Fruit fly (Drosophila melanogaster) whole organism, embryonic: Measurements from ENCODE around the gene Cyp12a5.
A peak's percentile ranks its signal among the peaks of the same experiment; 100 is the strongest.

Experiments
- ATbp ChIP-seq: fragments of 200-800 bp; sonication (Bioruptor generic); optimal IDR thresholded peaks from 2 replicates; lab custom pipeline; 2017; ENCODE audit warnings: missing biosample characterization, mild to moderate bottlenecking, missing genetic modification characterization, missing genetic modification reagents
- Ada2b ChIP-seq: fragments of 200-800 bp; sonication (Bioruptor generic); IDR thresholded peaks from 2 replicates; pipeline ENCODE4 v1.3.6; 2022; ENCODE audit warnings: missing biosample characterization, missing genetic modification characterization
- CG10654 ChIP-seq: fragments of 200-800 bp; sonication (Bioruptor generic); optimal IDR thresholded peaks from 2 replicates; lab custom pipeline; 2016; ENCODE audit warnings: missing biosample characterization, missing genetic modification characterization
- CG12219 ChIP-seq: fragments of 200-800 bp; sonication (Bioruptor generic); optimal IDR thresholded peaks from 3 replicates; lab custom pipeline; 2018; ENCODE audit warnings: missing biosample characterization, mild to moderate bottlenecking, missing genetic modification characterization
- CG13424 ChIP-seq: fragments of 200-800 bp; sonication (Bioruptor generic); optimal IDR thresholded peaks from 2 replicates; lab custom pipeline; 2019; ENCODE audit warnings: missing biosample characterization, mild to moderate bottlenecking, missing genetic modification characterization, moderate library complexity
- CG14667 ChIP-seq: fragments of 200-800 bp; sonication (Bioruptor generic); IDR thresholded peaks from 2 replicates; pipeline ENCODE4 v1.3.6; 2022; ENCODE audit warnings: missing biosample characterization, missing genetic modification characterization
- CG15269 ChIP-seq: fragments of 200-800 bp; sonication (Bioruptor generic); optimal IDR thresholded peaks from 2 replicates; lab custom pipeline; 2018; ENCODE audit warnings: missing biosample characterization, mild to moderate bottlenecking, missing genetic modification characterization, moderate library complexity
- CG15696 ChIP-seq: fragments of 200-800 bp; sonication (Bioruptor generic); optimal IDR thresholded peaks from 2 replicates; lab custom pipeline; 2019; ENCODE audit warnings: missing biosample characterization, mild to moderate bottlenecking, missing genetic modification characterization, moderate library complexity
- CG17802 ChIP-seq: fragments of 200-800 bp; sonication (Bioruptor generic); optimal IDR thresholded peaks from 2 replicates; lab custom pipeline; 2018; ENCODE audit warnings: missing biosample characterization, mild to moderate bottlenecking, missing genetic modification characterization, moderate library complexity
- CG31441 ChIP-seq: fragments of 200-800 bp; sonication (Bioruptor generic); IDR thresholded peaks from 2 replicates; pipeline ENCODE4 v1.3.6; 2022; ENCODE audit warnings: missing biosample characterization, missing genetic modification characterization
- CG3726 ChIP-seq: fragments of 200-800 bp; sonication (Bioruptor generic); IDR thresholded peaks from 3 replicates; pipeline ENCODE4, ENCODE4 v1.3.6; 2022; ENCODE audit warnings: missing biosample characterization, missing genetic modification characterization
- CG5245 ChIP-seq: fragments of 200-800 bp; sonication (Bioruptor generic); optimal IDR thresholded peaks from 3 replicates; lab custom pipeline; 2016; ENCODE audit warnings: missing biosample characterization, missing genetic modification characterization
- CG6272 ChIP-seq: fragments of 200-800 bp; sonication (Bioruptor generic); IDR thresholded peaks from 2 replicates; pipeline ENCODE4 v1.3.6; 2022; ENCODE audit warnings: missing biosample characterization, missing genetic modification characterization
- CG7357 ChIP-seq: fragments of 200-800 bp; sonication (Bioruptor generic); IDR thresholded peaks from 3 replicates; pipeline ENCODE4 v1.3.6; 2022; ENCODE audit warnings: missing biosample characterization, missing genetic modification characterization
- CG7745 ChIP-seq: fragments of 200-800 bp; sonication (Bioruptor generic); optimal IDR thresholded peaks from 2 replicates; lab custom pipeline; 2018; ENCODE audit warnings: missing biosample characterization, mild to moderate bottlenecking, missing genetic modification characterization, moderate library complexity
- CG8281 ChIP-seq: fragments of 200-800 bp; sonication (Bioruptor generic); optimal IDR thresholded peaks from 2 replicates; lab custom pipeline; 2018; ENCODE audit warnings: missing biosample characterization, mild to moderate bottlenecking, missing genetic modification characterization, moderate library complexity
- Camta ChIP-seq: fragments of 200-800 bp; sonication (Bioruptor generic); optimal IDR thresholded peaks from 2 replicates; lab custom pipeline; 2016; ENCODE audit warnings: missing biosample characterization, missing genetic modification characterization
- Dbx ChIP-seq: fragments of 200-800 bp; sonication (Bioruptor generic); IDR thresholded peaks from 3 replicates; pipeline ENCODE4 v1.3.6; 2022; ENCODE audit warnings: missing biosample characterization, missing genetic modification characterization
- Dref ChIP-seq: fragments of 200-800 bp; sonication (Bioruptor generic); IDR thresholded peaks from 2 replicates; pipeline ENCODE4 v1.3.6; 2022; ENCODE audit warnings: missing biosample characterization, missing genetic modification characterization
- Fer2 ChIP-seq: fragments of 200-800 bp; sonication (Bioruptor generic); optimal IDR thresholded peaks from 2 replicates; lab custom pipeline; 2018; ENCODE audit warnings: missing biosample characterization, mild to moderate bottlenecking, missing genetic modification characterization, moderate library complexity
- Gsc ChIP-seq: fragments of 200-800 bp; sonication (Bioruptor generic); IDR thresholded peaks from 2 replicates; pipeline ENCODE4 v1.3.6; 2022; ENCODE audit warnings: missing biosample characterization, missing genetic modification characterization
- Hmr ChIP-seq: fragments of 200-800 bp; sonication (Bioruptor generic); optimal IDR thresholded peaks from 3 replicates; lab custom pipeline; 2017; ENCODE audit warnings: mild to moderate bottlenecking, missing biosample characterization, missing genetic modification reagents, missing genetic modification characterization
- Hr3 ChIP-seq: fragments of 200-800 bp; sonication (Bioruptor generic); optimal IDR thresholded peaks from 3 replicates; lab custom pipeline; 2016; ENCODE audit warnings: missing biosample characterization, missing genetic modification characterization
- Jarid2 ChIP-seq: fragments of 200-800 bp; sonication (Bioruptor generic); optimal IDR thresholded peaks from 3 replicates; lab custom pipeline; 2017; ENCODE audit warnings: mild to moderate bottlenecking, missing biosample characterization, missing genetic modification reagents, missing genetic modification characterization
- MBD-R2 ChIP-seq: fragments of 200-800 bp; sonication (Bioruptor generic); IDR thresholded peaks from 2 replicates; pipeline ENCODE4 v1.3.6; 2022; ENCODE audit warnings: missing biosample characterization, missing genetic modification characterization
- MESR4 ChIP-seq: fragments of 200-800 bp; sonication (Bioruptor generic); optimal IDR thresholded peaks from 2 replicates; lab custom pipeline; 2018; ENCODE audit warnings: missing biosample characterization, mild to moderate bottlenecking, missing genetic modification characterization, moderate library complexity
- Meics ChIP-seq: fragments of 200-800 bp; sonication (Bioruptor generic); optimal IDR thresholded peaks from 2 replicates; lab custom pipeline; 2017; ENCODE audit warnings: missing biosample characterization, mild to moderate bottlenecking, missing genetic modification characterization
- Pdp1 ChIP-seq, 2 experiments: fragments of 200-800 bp; sonication (Bioruptor generic); optimal IDR thresholded peaks; 3 replicates each; lab custom pipeline; 2016; ENCODE audit warnings: missing biosample characterization in 2 of 2, missing genetic modification characterization in 2 of 2, mild to moderate bottlenecking in 1 of 2, moderate library complexity in 1 of 2
- Tbp ChIP-seq: fragments of >200 bp; optimal IDR thresholded peaks from 2 replicates; lab custom pipeline; 2018; ENCODE audit warnings: missing biosample characterization, missing genetic modification characterization
- ase ChIP-seq: fragments of 200-800 bp; sonication (Bioruptor generic); IDR thresholded peaks from 3 replicates; pipeline ENCODE4 v1.3.6; 2022; ENCODE audit warnings: missing biosample characterization, missing genetic modification characterization
- bsh ChIP-seq, 2 experiments: fragments of 200-800 bp; sonication (Bioruptor generic); optimal IDR thresholded peaks; 2 replicates each; lab custom pipeline; 2017 to 2018; ENCODE audit warnings: mild to moderate bottlenecking in 2 of 2, missing biosample characterization in 2 of 2, missing genetic modification characterization in 2 of 2, moderate library complexity in 1 of 2
- ci ChIP-seq: fragments of 200-800 bp; sonication (Bioruptor generic); IDR thresholded peaks from 3 replicates; pipeline ENCODE4 v1.3.6; 2022; ENCODE audit warnings: missing biosample characterization, missing genetic modification characterization
- corto ChIP-seq: fragments of 200-800 bp; sonication (Bioruptor generic); optimal IDR thresholded peaks from 2 replicates; lab custom pipeline; 2016; ENCODE audit warnings: missing biosample characterization, mild to moderate bottlenecking, missing genetic modification characterization, moderate library complexity
- disco-r ChIP-seq: fragments of 200-800 bp; sonication (Bioruptor generic); optimal IDR thresholded peaks from 2 replicates; lab custom pipeline; 2016; ENCODE audit warnings: missing biosample characterization, missing genetic modification characterization
- ems ChIP-seq: fragments of 200-800 bp; sonication (Bioruptor generic); optimal IDR thresholded peaks from 3 replicates; lab custom pipeline; 2016; ENCODE audit warnings: missing biosample characterization, missing genetic modification characterization
- exex ChIP-seq: fragments of 200-800 bp; sonication (Bioruptor generic); optimal IDR thresholded peaks from 4 replicates; lab custom pipeline; 2018; ENCODE audit warnings: missing biosample characterization, mild to moderate bottlenecking, missing genetic modification characterization, moderate library complexity
- gcm ChIP-seq: fragments of 200-800 bp; sonication (Bioruptor generic); optimal IDR thresholded peaks from 2 replicates; lab custom pipeline; 2019; ENCODE audit warnings: missing biosample characterization, mild to moderate bottlenecking, missing genetic modification characterization, moderate library complexity
- lab ChIP-seq: fragments of 200-800 bp; sonication (Bioruptor generic); optimal IDR thresholded peaks from 3 replicates; lab custom pipeline; 2017; ENCODE audit warnings: missing biosample characterization, missing genetic modification characterization, mild to moderate bottlenecking, moderate library complexity, missing genetic modification reagents
- lmd ChIP-seq: fragments of 200-800 bp; sonication (Bioruptor generic); IDR thresholded peaks from 2 replicates; pipeline ENCODE4 v1.3.6; 2022; ENCODE audit warnings: missing biosample characterization, missing genetic modification characterization
- lola ChIP-seq, 3 experiments: fragments of >200 bp in 2 of 3; fragments of 200-800 bp in 1 of 3; sonication (Bioruptor generic) in 1 of 3; optimal IDR thresholded peaks; 2 replicates each; lab custom pipeline; 2017 to 2019; ENCODE audit warnings: missing biosample characterization in 3 of 3, missing genetic modification characterization in 3 of 3, mild to moderate bottlenecking in 1 of 3, moderate library complexity in 1 of 3
- nmo ChIP-seq: fragments of 200-800 bp; sonication (Bioruptor generic); optimal IDR thresholded peaks from 2 replicates; lab custom pipeline; 2018; ENCODE audit warnings: missing biosample characterization, mild to moderate bottlenecking, missing genetic modification characterization, moderate library complexity
- pb ChIP-seq: fragments of 200-800 bp; sonication (Bioruptor generic); optimal IDR thresholded peaks from 3 replicates; lab custom pipeline; 2016; ENCODE audit warnings: missing biosample characterization, missing genetic modification characterization
- ranshi ChIP-seq: fragments of 200-800 bp; sonication (Bioruptor generic); IDR thresholded peaks from 2 replicates; pipeline ENCODE4 v1.3.6; 2022; ENCODE audit warnings: missing biosample characterization, missing genetic modification characterization
- salm ChIP-seq: fragments of 200-800 bp; sonication (Bioruptor generic); optimal IDR thresholded peaks from 2 replicates; lab custom pipeline; 2018; ENCODE audit warnings: missing biosample characterization, mild to moderate bottlenecking, missing genetic modification characterization
- schlank ChIP-seq: fragments of 200-800 bp; sonication (Bioruptor generic); optimal IDR thresholded peaks from 2 replicates; lab custom pipeline; 2018; ENCODE audit warnings: missing biosample characterization, mild to moderate bottlenecking, missing genetic modification characterization
- so ChIP-seq: fragments of 200-800 bp; sonication (Bioruptor generic); IDR thresholded peaks from 3 replicates; pipeline ENCODE4 v1.3.6; 2022; ENCODE audit warnings: missing biosample characterization, missing genetic modification characterization
- tin ChIP-seq: fragments of 200-800 bp; sonication (Bioruptor generic); optimal IDR thresholded peaks from 3 replicates; lab custom pipeline; 2016; ENCODE audit warnings: missing biosample characterization, missing genetic modification characterization
- trh ChIP-seq: fragments of 200-800 bp; sonication (Bioruptor generic); optimal IDR thresholded peaks from 2 replicates; lab custom pipeline; 2016; ENCODE audit warnings: missing biosample characterization, missing genetic modification characterization
- wek ChIP-seq: fragments of 200-800 bp; sonication (Bioruptor generic); optimal IDR thresholded peaks from 3 replicates; lab custom pipeline; 2018; ENCODE audit warnings: missing biosample characterization, mild to moderate bottlenecking, missing genetic modification characterization, moderate library complexity
- wor ChIP-seq: fragments of 200-800 bp; sonication (Bioruptor generic); IDR thresholded peaks from 2 replicates; pipeline ENCODE4 v1.3.6; 2022; ENCODE audit warnings: missing biosample characterization, missing genetic modification characterization
- z ChIP-seq: fragments of 200-800 bp; sonication (Bioruptor generic); IDR thresholded peaks from 3 replicates; pipeline ENCODE4 v1.3.6; 2022; ENCODE audit warnings: missing biosample characterization, missing genetic modification characterization

Cyp12a5 gene

DNA sequence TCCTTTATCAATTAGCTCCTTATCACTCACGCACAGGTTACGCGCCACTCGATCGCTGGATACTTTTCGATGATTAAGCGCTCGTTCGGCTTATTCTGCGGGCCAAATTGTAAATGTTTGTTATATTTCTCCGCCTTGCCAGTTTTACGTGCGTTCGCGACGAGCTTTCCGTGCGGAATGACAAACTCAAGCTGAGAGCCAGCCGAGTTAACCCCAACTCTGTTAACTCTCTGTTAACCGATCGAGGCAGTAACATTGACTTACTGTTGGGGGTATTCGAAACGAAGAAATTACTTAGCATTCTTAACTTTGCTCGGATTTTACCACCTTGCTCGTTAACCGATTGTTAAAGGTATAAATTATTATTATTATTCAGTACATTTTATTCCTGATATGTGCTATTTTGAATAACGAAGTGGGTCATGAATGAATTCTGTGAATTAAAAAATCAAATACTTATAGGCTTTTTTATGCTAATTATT, 21.1 kb downstream of the Cyp12a5 start, which contains the start of gene CG5835 (continued):
- peak; percentile 76 for TF ChIP-seq lab (GFP tag; lab: Kevin White, UChicago)
- no peak for TF ChIP-seq CG10654 (GFP tag; lab: Kevin White, UChicago)
- no peak for TF ChIP-seq CG17802 (tag; lab: Kevin White, UChicago)
- TF ChIP-seq Fer2 (tag; lab: Kevin White, UChicago): no peak
- TF ChIP-seq z (GFP tag; lab: Robert Waterston, UW): no peak
- TF ChIP-seq CG12219 (GFP tag; lab: Kevin White, UChicago): no peak
- no peak for TF ChIP-seq so (GFP tag; lab: Robert Waterston, UW)
- peak in 1 of 2 experiments; percentile 19 for TF ChIP-seq Pdp1 (GFP tag; optimal IDR thresholded peaks at IDR 0.05; lab: Kevin White, UChicago)
- TF ChIP-seq CG8281: no peak
- peak; percentile 96 for TF ChIP-seq wek (GFP tag; lab: Kevin White, UChicago)
- TF ChIP-seq Meics (GFP tag; lab: Kevin White, UChicago): peak; percentile 40
- TF ChIP-seq Ada2b (GFP tag; lab: Robert Waterston, UW): no peak
- no peak for TF ChIP-seq Tbp (GFP tag; lab: Kevin White, UChicago)
- no peak for TF ChIP-seq MBD-R2 (GFP tag; lab: Robert Waterston, UW)
- TF ChIP-seq lola (GFP tag; optimal IDR thresholded peaks at IDR 0.05; lab: Kevin White, UChicago): no peak
- no peak for TF ChIP-seq CG7357 (GFP tag; lab: Robert Waterston, UW)
- TF ChIP-seq trh (GFP tag; lab: Kevin White, UChicago): no peak
- TF ChIP-seq ase: no peak
- peak; percentile 36; the same call in 1 of the 2 replicates for TF ChIP-seq ranshi (GFP tag; lab: Robert Waterston, UW)
- TF ChIP-seq Jarid2 (GFP tag; lab: Kevin White, UChicago): peak; percentile 89
- peak; percentile 91 for TF ChIP-seq exex (tag; lab: Kevin White, UChicago)
- TF ChIP-seq CG13424 (tag; lab: Kevin White, UChicago): peak; percentile 25
- TF ChIP-seq CG5245 (GFP tag; lab: Kevin White, UChicago): no peak
- no peak for TF ChIP-seq CG3726 (GFP tag; lab: Robert Waterston, UW)
- no peak for TF ChIP-seq pb
- TF ChIP-seq bsh (GFP tag; optimal IDR thresholded peaks at IDR 0.05; lab: Kevin White, UChicago): peak; percentile 11 to 29
- TF ChIP-seq wor (GFP tag; lab: Robert Waterston, UW): no peak
- no peak for TF ChIP-seq Dref
- no peak for TF ChIP-seq CG14667 (GFP tag; lab: Robert Waterston, UW)
- TF ChIP-seq CG15269: peak; percentile 37
- peak; percentile 26 for TF ChIP-seq Hmr (GFP tag; lab: Kevin White, UChicago)
- peak; percentile 14 for TF ChIP-seq MESR4 (GFP tag; lab: Kevin White, UChicago)
- TF ChIP-seq ems (GFP tag; lab: Kevin White, UChicago): no peak
- TF ChIP-seq ci: peak; percentile 72
- TF ChIP-seq disco-r (GFP tag; lab: Kevin White, UChicago): no peak
- TF ChIP-seq CG6272: no peak
- TF ChIP-seq Hr3 (GFP tag; lab: Kevin White, UChicago): no peak
- TF ChIP-seq Dbx (GFP tag; lab: Robert Waterston, UW): peak; percentile 31; the same call in 2 of the 3 replicates
- no peak for TF ChIP-seq corto
- peak; percentile 13 for TF ChIP-seq ATbp
- TF ChIP-seq CG15696 (tag; lab: Kevin White, UChicago): no peak
- no peak for TF ChIP-seq CG7745 (tag; lab: Kevin White, UChicago)
- TF ChIP-seq tin (GFP tag; lab: Kevin White, UChicago): no peak
- TF ChIP-seq CG31441 (GFP tag; lab: Robert Waterston, UW): peak; percentile 26; the same call in 1 of the 2 replicates
- peak; percentile 79 for TF ChIP-seq gcm (GFP tag; lab: Kevin White, UChicago)
- TF ChIP-seq salm (tag; lab: Kevin White, UChicago): no peak
- TF ChIP-seq lmd (GFP tag; lab: Robert Waterston, UW): no peak
- no peak for TF ChIP-seq Gsc (GFP tag; lab: Robert Waterston, UW)
- TF ChIP-seq Camta (GFP tag; lab: Kevin White, UChicago): no peak
- TF ChIP-seq nmo (GFP tag; lab: Kevin White, UChicago): no peak
- TF ChIP-seq schlank (tag; lab: Kevin White, UChicago): no peak
